Worm (Caenorhabditis elegans) whole organism, midembryonic: ENCODE measurements around the gene maph-9.

ENCODE experiments used
- T22C8.4 ChIP-seq: fragments of 200-800 bp; sonication (Bioruptor generic); IDR thresholded peaks from 2 replicates; pipeline ENCODE4 v1.3.6; 2022; ENCODE audit warnings: missing genetic modification characterization, missing compliant biosample characterization
- med-1 ChIP-seq: sonication (generic microtip); optimal IDR thresholded peaks from 2 replicates; lab custom pipeline; 2017; ENCODE audit warnings: missing genetic modification characterization, mild to moderate bottlenecking, missing compliant biosample characterization, antibody characterized with exemption, missing genetic modification reagents; ENCODE audit not compliant: insufficient read depth

ce11 chrIV:7152409-7152808 lies 4.0 kb upstream of the maph-9 start, which contains the start of gene col-113:
- TF ChIP-seq med-1 (GFP tag; lab: Kevin White, UChicago) (no peak), T22C8.4 (GFP tag; lab: Robert Waterston, UW) (no peak)
